Worm (Caenorhabditis elegans): ENCODE results near the gene Y69E1A.3.

Y69E1A.3 gene

ce11 chrIV:10951997-10952396 lies at the start of gene Y69E1A.3:
Gene Y69E1A.3, plus strand, starts transcription at chrIV:10952297.
- no peak for TF ChIP-seq nhr-42 (GFP tag; IDR thresholded peaks at IDR 0.05)
- no peak for TF ChIP-seq lin-1 (GFP tag; IDR thresholded peaks at IDR 0.05)
- no peak for TF ChIP-seq ceh-62 (tag; optimal IDR thresholded peaks at IDR 0.05)
- no peak for TF ChIP-seq F10B5.3 (tag; optimal IDR thresholded peaks at IDR 0.05)
- TF ChIP-seq T26A8.4 (GFP tag; IDR thresholded peaks at IDR 0.05): no peak
- TF ChIP-seq nhr-111 (GFP tag; optimal IDR thresholded peaks at IDR 0.05): no peak
- TF ChIP-seq F44E2.7 (GFP tag; IDR thresholded peaks at IDR 0.05): no peak
- no peak for TF ChIP-seq nhr-102 (tag; optimal IDR thresholded peaks at IDR 0.05)
- TF ChIP-seq F37D6.2 (tag; optimal IDR thresholded peaks at IDR 0.05): no peak
- TF ChIP-seq nhr-28 (tag; optimal IDR thresholded peaks at IDR 0.05): no peak
- no peak for TF ChIP-seq zfp-2 (tag; optimal IDR thresholded peaks at IDR 0.05)
- no peak for TF ChIP-seq hif-1 (tag; optimal IDR thresholded peaks at IDR 0.05)
- TF ChIP-seq spr-3 (GFP tag; optimal IDR thresholded peaks at IDR 0.05): no peak
- no peak for TF ChIP-seq set-16 (GFP tag; IDR thresholded peaks at IDR 0.05)
- no peak for TF ChIP-seq zip-11 (GFP tag; IDR thresholded peaks at IDR 0.05)
- no peak for TF ChIP-seq ztf-11 (tag; optimal IDR thresholded peaks at IDR 0.05)
- TF ChIP-seq madf-5 (GFP tag; IDR thresholded peaks at IDR 0.05): no peak
- no peak for TF ChIP-seq daf-8 (GFP tag; IDR thresholded peaks at IDR 0.05)

ce11 chrIV:10902476-10902875 lies 49.6 kb upstream of the Y69E1A.3 start:
- no peak for TF ChIP-seq pqm-1 (tag; optimal IDR thresholded peaks at IDR 0.05)
- peak; percentile 90 for TF ChIP-seq aha-1 (tag)

DNA sequence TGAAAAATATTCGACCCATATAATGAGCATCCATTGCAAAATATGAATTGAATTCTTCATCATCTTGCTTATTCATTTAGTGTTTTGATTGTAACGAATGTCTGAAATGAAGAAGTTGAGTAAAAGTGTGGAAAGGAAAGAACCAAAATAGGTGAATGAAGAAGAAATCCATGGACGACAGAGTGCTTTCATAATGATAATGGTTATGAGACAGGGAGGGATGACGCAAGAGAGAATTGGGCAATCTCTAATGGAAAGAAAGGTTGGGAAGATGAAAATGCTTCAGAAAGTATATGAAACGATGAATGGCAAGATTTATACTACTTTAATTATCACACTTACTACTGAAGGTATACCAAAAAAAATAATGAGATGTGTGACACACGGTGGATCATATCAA lies 47.8 kb upstream of the Y69E1A.3 start, which contains the start of gene ZK596.3:
TSS of gene ZK596.3 (minus strand) at position 101 of the 400 bp plus-strand sequence.
- TF ChIP-seq hlh-11 (tag; optimal IDR thresholded peaks at IDR 0.05) (no peak), set-16 (GFP tag; IDR thresholded peaks at IDR 0.05) (no peak), nhr-28 (tag; optimal IDR thresholded peaks at IDR 0.05) (no peak), F37D6.2 (tag; optimal IDR thresholded peaks at IDR 0.05) (no peak), nhr-237 (tag; optimal IDR thresholded peaks at IDR 0.05) (no peak), gei-8 (GFP tag; optimal IDR thresholded peaks at IDR 0.05) (no peak), hmg-1.1 (GFP tag; IDR thresholded peaks at IDR 0.05) (no peak), nhr-6 (tag; optimal IDR thresholded peaks at IDR 0.05) (no peak), mxl-2 (GFP tag; conservative IDR thresholded peaks at IDR 0.05) (no peak), dmd-9 (GFP tag; IDR thresholded peaks at IDR 0.05) (no peak), nhr-76 (tag; optimal IDR thresholded peaks at IDR 0.05) (no peak), mdt-29 (GFP tag; IDR thresholded peaks at IDR 0.05) (no peak), pqm-1 (tag; optimal IDR thresholded peaks at IDR 0.05) (no peak), lsy-2 (tag; optimal IDR thresholded peaks at IDR 0.05) (no peak)

ce11 chrIV:10909206-10909605 lies 42.9 kb upstream of the Y69E1A.3 start, which contains the start of gene ZK596.2:
Gene ZK596.2, minus strand, starts transcription at chrIV:10909306.
- TF ChIP-seq hlh-30 (tag; optimal IDR thresholded peaks at IDR 0.05; ENCODE audit: insufficient read depth) (no peak), ZK337.2 (GFP tag; IDR thresholded peaks at IDR 0.05) (no peak), lin-15B (tag; optimal IDR thresholded peaks at IDR 0.05) (no peak), nhr-6 (tag; optimal IDR thresholded peaks at IDR 0.05) (no peak), egl-27 (tag; optimal IDR thresholded peaks at IDR 0.05) (no peak), mdl-1 (tag; optimal IDR thresholded peaks at IDR 0.05) (no peak), hlh-11 (tag; optimal IDR thresholded peaks at IDR 0.05) (no peak), R02D3.7 (tag; optimal IDR thresholded peaks at IDR 0.05) (no peak), gei-8 (GFP tag; optimal IDR thresholded peaks at IDR 0.05) (no peak), pha-4 (GFP tag; IDR thresholded peaks at IDR 0.05) (no peak), pha-4 (tag; optimal IDR thresholded peaks at IDR 0.05) (no peak), lir-3 (tag; optimal IDR thresholded peaks at IDR 0.05) (no peak), set-16 (GFP tag; IDR thresholded peaks at IDR 0.05) (no peak), lsy-2 (tag; optimal IDR thresholded peaks at IDR 0.05) (no peak), tra-1 (GFP tag; IDR thresholded peaks at IDR 0.05) (no peak), egl-43 (GFP tag; IDR thresholded peaks at IDR 0.05) (no peak), lin-1 (GFP tag; IDR thresholded peaks at IDR 0.05) (no peak)

All from whole organism, L4 larva.